Fruit fly (Drosophila melanogaster) whole organism: Measurements from ENCODE around the gene Osi4.

Experiments used
- CG8478 ChIP-seq: fragments of >200 bp; optimal IDR thresholded peaks from 2 replicates; lab custom pipeline; 2018; ENCODE audit warnings: inconsistent platforms
- EcR ChIP-seq, 2 experiments: fragments of >200 bp; optimal IDR thresholded peaks; 2 replicates each; lab custom pipeline; 2017; ENCODE audit warnings: missing biosample characterization in 2 of 2, missing genetic modification characterization in 2 of 2, missing genetic modification reagents in 2 of 2
- pan ChIP-seq: fragments of >200 bp; optimal IDR thresholded peaks from 2 replicates; lab custom pipeline; 2017
- psq ChIP-seq: fragments of >200 bp; optimal IDR thresholded peaks from 2 replicates; lab custom pipeline; 2017
- usp ChIP-seq: fragments of >200 bp; optimal IDR thresholded peaks from 2 replicates; lab custom pipeline; 2017; ENCODE audit warnings: missing biosample characterization, missing genetic modification characterization, mixed read lengths

dm6 chr3R:6231391-6231790, 9.8 kb upstream of the Osi4 start:
- TF ChIP-seq CG8478 (lab: Kevin White, UChicago) (no peak), pan (lab: Kevin White, UChicago) (no peak), usp (GFP tag; lab: Kevin White, UChicago) (no peak), psq (lab: Kevin White, UChicago) (no peak), EcR (GFP tag; optimal IDR thresholded peaks at IDR 0.05; lab: Kevin White, UChicago) (no peak)
